Worm (Caenorhabditis elegans): ENCODE measurements around the gene C46G7.1.

C46G7.1 gene

DNA sequence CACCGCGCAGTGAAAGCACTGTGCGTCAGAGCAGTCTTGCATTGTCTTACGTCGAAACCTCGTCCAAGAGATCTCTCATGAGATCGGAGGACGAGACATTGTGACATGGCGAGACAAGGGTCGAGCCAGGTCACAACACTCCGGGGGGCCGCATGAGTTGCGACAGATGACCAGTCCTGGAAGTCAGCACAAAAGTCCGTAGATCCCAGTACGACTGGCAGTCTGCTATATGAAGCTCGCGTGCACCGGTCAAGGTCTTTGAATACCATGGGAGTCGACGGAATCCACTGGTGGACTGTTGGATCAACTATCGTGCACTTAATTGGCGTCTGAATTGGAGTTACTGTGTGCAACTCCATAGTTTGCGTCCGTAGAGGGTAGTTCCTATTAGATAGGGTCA is 12.1 kb upstream of the C46G7.1 start:
- TF ChIP-seq fkh-10 (GFP tag; optimal IDR thresholded peaks at IDR 0.05) (no peak), ceh-82 (tag; optimal IDR thresholded peaks at IDR 0.05) (no peak), unc-62 (GFP tag; optimal IDR thresholded peaks at IDR 0.05) (no peak), elt-2 (tag; optimal IDR thresholded peaks at IDR 0.05) (no peak), ztf-4 (tag; optimal IDR thresholded peaks at IDR 0.05) (no peak), lin-14 (GFP tag; optimal IDR thresholded peaks at IDR 0.05) (no peak), nhr-85 (tag) (no peak)

DNA sequence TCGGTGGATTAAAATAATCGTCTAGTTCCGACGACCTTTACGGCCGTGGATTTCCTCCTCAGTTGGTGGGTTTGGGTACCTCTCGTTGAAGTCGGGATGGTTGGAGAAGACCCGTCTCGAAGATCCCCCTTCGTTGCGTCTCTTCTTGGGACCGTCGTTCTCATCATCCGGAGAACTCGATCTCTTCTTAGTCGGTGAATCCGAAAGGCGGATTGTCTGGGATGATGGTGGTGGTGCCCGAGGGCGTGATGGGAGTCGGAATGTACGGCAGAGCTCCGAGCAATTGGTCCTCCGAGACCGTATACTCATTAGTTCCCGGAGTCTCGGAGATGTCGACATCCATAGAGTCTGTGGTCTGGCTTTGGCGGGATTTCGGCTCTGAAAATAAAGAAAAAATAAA is 7.5 kb upstream of the C46G7.1 start:
- TF ChIP-seq unc-98 (GFP tag; IDR thresholded peaks at IDR 0.05) (no peak), ces-1 (GFP tag; optimal IDR thresholded peaks at IDR 0.05) (no peak), aha-1 (tag; optimal IDR thresholded peaks at IDR 0.05) (no peak), Y116A8C.19 (tag; optimal IDR thresholded peaks at IDR 0.05; ENCODE audit: borderline replicate concordance) (no peak), snu-23 (GFP tag; optimal IDR thresholded peaks at IDR 0.05) (no peak), nhr-77 (tag; optimal IDR thresholded peaks at IDR 0.05) (no peak), nhr-76 (tag; optimal IDR thresholded peaks at IDR 0.05) (no peak), lin-14 (GFP tag; optimal IDR thresholded peaks at IDR 0.05) (no peak), pqm-1 (tag; optimal IDR thresholded peaks at IDR 0.05) (no peak), F16B12.6 (tag; optimal IDR thresholded peaks at IDR 0.05) (no peak), lin-35 (GFP tag; optimal IDR thresholded peaks at IDR 0.05) (no peak), unc-62 (GFP tag; optimal IDR thresholded peaks at IDR 0.05) (no peak), lin-13 (GFP tag; optimal IDR thresholded peaks at IDR 0.05) (no peak), fkh-10 (GFP tag; optimal IDR thresholded peaks at IDR 0.05) (no peak)

DNA sequence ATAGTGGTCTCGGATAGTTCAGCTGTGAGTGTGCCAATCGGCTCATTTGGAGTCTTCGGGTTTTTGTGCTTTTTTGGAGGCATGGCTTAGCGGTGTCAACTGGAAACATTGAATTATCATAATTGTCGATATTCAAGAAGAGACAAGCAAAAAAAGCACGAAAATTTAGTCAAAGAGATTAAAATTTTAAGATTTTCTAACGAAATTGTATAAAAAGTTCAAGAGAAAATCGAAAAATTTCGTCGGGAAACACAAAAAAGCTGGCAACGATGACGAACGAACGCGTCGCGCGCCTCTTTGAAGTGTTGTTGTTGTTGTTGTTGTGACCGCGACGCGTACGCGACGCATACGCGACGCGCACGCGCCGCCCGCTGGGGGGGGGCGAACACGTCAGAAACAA is 6.3 kb upstream of the C46G7.1 start, which contains the start of gene C46G7.5:
Gene C46G7.5, minus strand, starts transcription at position 101 of the 400 bp plus-strand sequence.
- TF ChIP-seq aly-2 (tag; optimal IDR thresholded peaks at IDR 0.05): no peak
- TF ChIP-seq lin-15B (tag; optimal IDR thresholded peaks at IDR 0.05): no peak
- no peak for TF ChIP-seq mef-2 (tag; optimal IDR thresholded peaks at IDR 0.05)
- no peak for TF ChIP-seq nhr-90 (tag; optimal IDR thresholded peaks at IDR 0.05; ENCODE audit: poor library complexity)
- no peak for TF ChIP-seq swsn-7 (tag; optimal IDR thresholded peaks at IDR 0.05)
- TF ChIP-seq dsc-1 (tag; optimal IDR thresholded peaks at IDR 0.05): no peak
- no peak for TF ChIP-seq dpl-1 (GFP tag; optimal IDR thresholded peaks at IDR 0.05)
- TF ChIP-seq tbx-2 (tag; optimal IDR thresholded peaks at IDR 0.05): no peak
- no peak for TF ChIP-seq aha-1 (tag; optimal IDR thresholded peaks at IDR 0.05)
- no peak for TF ChIP-seq mep-1 (tag; optimal IDR thresholded peaks at IDR 0.05)
- no peak for TF ChIP-seq ceh-88 (GFP tag; IDR thresholded peaks at IDR 0.05)
- TF ChIP-seq efl-3 (GFP tag; optimal IDR thresholded peaks at IDR 0.05): no peak
- no peak for TF ChIP-seq skn-1 (tag; optimal IDR thresholded peaks at IDR 0.05)

DNA sequence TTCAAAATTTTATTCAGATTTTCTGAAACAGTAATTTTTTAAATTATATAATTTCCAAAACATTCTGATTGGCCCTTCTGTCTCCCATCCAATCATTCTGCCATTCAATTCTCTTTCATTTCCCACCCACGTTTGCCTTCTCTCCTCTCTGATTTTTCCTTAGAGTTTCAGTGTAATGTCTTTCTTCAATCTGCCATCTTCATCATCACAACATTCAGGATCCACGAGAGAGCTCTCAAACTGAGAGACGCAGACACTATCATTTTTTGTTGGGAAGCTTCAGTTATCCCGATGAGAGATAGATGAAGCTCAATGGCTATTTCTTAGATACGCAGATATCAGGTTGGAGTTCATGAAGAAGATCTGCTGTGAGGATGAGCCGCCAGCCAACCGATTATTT is 4.0 kb upstream of the C46G7.1 start:
- no peak for TF ChIP-seq aha-1 (tag; optimal IDR thresholded peaks at IDR 0.05)
- TF ChIP-seq dsc-1 (tag; optimal IDR thresholded peaks at IDR 0.05): peak; percentile 78
- no peak for TF ChIP-seq C16A3.4 (tag; optimal IDR thresholded peaks at IDR 0.05)
- peak; percentile 100 for TF ChIP-seq pag-3 (tag; optimal IDR thresholded peaks at IDR 0.05; ENCODE audit: borderline replicate concordance, insufficient read depth)
- TF ChIP-seq efl-1 (optimal IDR thresholded peaks at IDR 0.05): peak in 1 of 2 experiments; percentile 21
- TF ChIP-seq efl-1 (GFP tag; optimal IDR thresholded peaks at IDR 0.05 in 1 of 2): no peak
- TF ChIP-seq unc-130 (tag; optimal IDR thresholded peaks at IDR 0.05): peak; percentile 16
- TF ChIP-seq snu-23 (GFP tag; optimal IDR thresholded peaks at IDR 0.05): peak; percentile 48
- TF ChIP-seq nhr-71 (tag; optimal IDR thresholded peaks at IDR 0.05): peak; percentile 65
- peak; percentile 84 for TF ChIP-seq rnt-1 (tag; optimal IDR thresholded peaks at IDR 0.05)

DNA sequence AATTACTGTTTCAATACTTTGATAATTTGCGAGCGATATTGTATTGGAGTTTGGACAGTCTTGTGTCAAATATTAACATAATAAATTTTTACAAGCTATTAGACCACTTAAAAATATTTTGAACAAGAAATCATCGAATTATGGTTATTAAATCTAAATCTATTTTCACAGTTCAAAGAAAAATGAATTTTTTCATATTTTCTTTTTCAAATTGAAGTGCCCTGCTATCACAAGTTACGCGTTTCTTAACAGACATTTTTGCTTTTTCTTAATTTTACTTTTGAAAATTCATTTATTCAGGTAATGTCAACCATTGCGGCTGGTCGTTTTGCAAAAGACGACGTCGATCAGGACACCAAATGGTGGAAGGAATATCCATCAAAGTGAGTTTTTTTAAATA is 2.9 kb upstream of the C46G7.1 start, which contains the start of gene C46G7.2:
Gene C46G7.2, plus strand, starts transcription at position 301 of the 400 bp plus-strand sequence.
- TF ChIP-seq lin-14 (GFP tag; optimal IDR thresholded peaks at IDR 0.05) (no peak), pqm-1 (tag; optimal IDR thresholded peaks at IDR 0.05) (no peak)

Measured in whole organism, L1 larva.